Worm (Caenorhabditis elegans) whole organism, early embryonic: Measurements from ENCODE around the gene E04F6.10.

Experiments
- B0310.2 ChIP-seq: sonication (generic microtip); optimal IDR thresholded peaks from 2 replicates; lab custom pipeline; 2016; ENCODE audit warnings: mild to moderate bottlenecking, missing genetic modification characterization, missing compliant biosample characterization
- aly-1 ChIP-seq: sonication (generic microtip); optimal IDR thresholded peaks from 2 replicates; lab custom pipeline; 2016; ENCODE audit warnings: missing genetic modification characterization, missing compliant biosample characterization
- ama-1 ChIP-seq: fragments of 150-350 bp; optimal IDR thresholded peaks from 2 replicates; lab custom pipeline; 2014
- ets-7 ChIP-seq: sonication (generic microtip); optimal IDR thresholded peaks from 2 replicates; lab custom pipeline; 2016; ENCODE audit warnings: missing genotype, missing genetic modification characterization, missing compliant biosample characterization
- flt-1 ChIP-seq: fragments of 200-800 bp; sonication (Bioruptor generic); IDR thresholded peaks from 2 replicates; pipeline ENCODE4 v1.3.6; 2022; ENCODE audit warnings: missing genetic modification characterization, missing compliant biosample characterization
- hmbx-1 ChIP-seq: sonication (generic microtip); optimal IDR thresholded peaks from 2 replicates; lab custom pipeline; 2016; ENCODE audit warnings: mild to moderate bottlenecking, missing genetic modification characterization, missing compliant biosample characterization
- hnd-1 ChIP-seq: sonication (generic microtip); optimal IDR thresholded peaks from 2 replicates; lab custom pipeline; 2016; ENCODE audit warnings: missing genetic modification characterization, missing compliant biosample characterization
- scrt-1 ChIP-seq: fragments of 200-800 bp; sonication (Bioruptor generic); IDR thresholded peaks from 2 replicates; pipeline ENCODE4 v1.3.6; 2022; ENCODE audit warnings: missing genetic modification characterization, missing compliant biosample characterization
- sea-1 ChIP-seq: fragments of 200-800 bp; sonication (Bioruptor generic); conservative IDR thresholded peaks from 2 replicates; pipeline ENCODE4 v1.3.6; 2022; ENCODE audit warnings: missing genetic modification characterization, missing compliant biosample characterization
- tbx-37 ChIP-seq: fragments of 200-800 bp; sonication (Bioruptor generic); conservative IDR thresholded peaks from 2 replicates; pipeline ENCODE4 v1.3.6; 2022; ENCODE audit warnings: missing genetic modification reagents, missing genetic modification characterization, missing compliant biosample characterization

DNA sequence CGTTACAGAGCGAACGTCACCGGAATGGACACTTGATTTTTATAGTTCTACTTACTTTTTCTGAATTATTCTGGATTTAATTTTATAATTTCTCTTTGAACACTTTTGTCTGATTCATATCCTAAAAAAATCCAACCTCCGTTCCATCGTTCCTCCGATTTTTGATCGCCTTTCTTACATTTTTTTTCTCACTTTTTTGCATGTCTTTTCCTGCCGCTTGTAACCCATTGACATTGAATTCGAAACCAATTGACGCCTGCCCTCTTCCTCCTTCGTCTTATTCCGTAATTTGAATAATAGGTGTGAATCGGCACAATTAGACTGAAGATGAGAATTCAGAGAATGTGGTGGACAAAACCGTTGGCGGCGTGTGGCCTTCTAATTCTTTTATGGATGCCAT is 28.6 kb upstream of the E04F6.10 start, which contains the start of gene skpo-3:
- TF ChIP-seq hnd-1 (tag; lab: Kevin White, UChicago) (no peak), B0310.2 (tag; lab: Kevin White, UChicago) (no peak), sea-1 (no peak), ama-1 (no peak), hmbx-1 (no peak), tbx-37 (no peak), aly-1 (no peak), flt-1 (GFP tag; lab: Robert Waterston, UW) (no peak), ets-7 (no peak), scrt-1 (no peak)
